Worm (Caenorhabditis elegans) whole organism, L2 larva: ENCODE results near the gene H02F09.2.

Experiments used
- nhr-129 ChIP-seq: fragments of 150-350 bp; optimal IDR thresholded peaks from 2 replicates; lab custom pipeline; 2014; ENCODE audit warnings: missing biosample characterization, missing genetic modification characterization
- nhr-237 ChIP-seq: fragments of 150-350 bp; optimal IDR thresholded peaks from 2 replicates; lab custom pipeline; 2014; ENCODE audit warnings: missing biosample characterization, missing genetic modification characterization

ce11 chrX:1604606-1605005 is 32.6 kb downstream of the H02F09.2 start, which contains the start of gene H11E01.3:
- no peak for TF ChIP-seq nhr-237 (tag; lab: Kevin White, UChicago)
- no peak for TF ChIP-seq nhr-129 (tag; lab: Kevin White, UChicago)
